Worm (Caenorhabditis elegans) whole organism, L3 larva: ENCODE measurements around the gene C08B6.18.

ENCODE experiments used
- nhr-28 ChIP-seq: fragments of 150-350 bp; optimal IDR thresholded peaks from 2 replicates; lab custom pipeline; 2014; ENCODE audit warnings: missing biosample characterization, missing genetic modification characterization
- unc-39 ChIP-seq: sonication (generic microtip); optimal IDR thresholded peaks from 4 replicates; lab custom pipeline; 2017; ENCODE audit warnings: missing biosample characterization, missing genetic modification characterization

ce11 chrV:10122670-10123069 is 11.3 kb downstream of the C08B6.18 start, which contains the start of gene srxa-19:
- no peak for TF ChIP-seq nhr-28 (tag; lab: Kevin White, UChicago)
- no peak for TF ChIP-seq unc-39 (tag; lab: Kevin White, UChicago)
